Worm (Caenorhabditis elegans): ENCODE data around the gene C38C10.3.

Gene C38C10.3

DNA sequence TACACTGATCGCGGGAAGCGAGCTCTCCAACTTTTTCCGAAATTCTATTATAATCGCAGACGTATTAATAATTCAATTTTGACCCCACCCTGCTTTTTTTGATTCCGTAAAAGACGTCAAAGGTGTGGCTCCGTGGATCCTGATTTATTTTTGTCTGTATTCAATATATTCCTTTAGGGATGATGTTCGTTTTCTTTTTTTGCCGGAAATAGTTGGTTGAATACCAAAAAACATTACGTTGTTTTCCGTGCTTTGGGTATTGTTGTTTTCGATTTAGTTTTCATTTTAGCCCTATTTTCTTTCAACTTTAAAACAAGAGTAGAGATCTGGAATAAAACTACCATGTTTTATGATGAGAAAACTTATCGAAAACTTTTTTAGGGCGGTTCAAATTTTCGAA is 8.7 kb downstream of the C38C10.3 start:
- TF ChIP-seq lsy-2 (tag; optimal IDR thresholded peaks at IDR 0.05) (no peak), nhr-12 (tag; optimal IDR thresholded peaks at IDR 0.05) (no peak), lin-32 (GFP tag; optimal IDR thresholded peaks at IDR 0.05) (no peak), snpc-4 (tag; optimal IDR thresholded peaks at IDR 0.05) (no peak), pha-4 (tag; optimal IDR thresholded peaks at IDR 0.05) (no peak), ham-2 (GFP tag; optimal IDR thresholded peaks at IDR 0.05) (no peak), M03D4.4 (tag; optimal IDR thresholded peaks at IDR 0.05) (no peak), mep-1 (tag; optimal IDR thresholded peaks at IDR 0.05) (no peak), unc-62 (GFP tag; optimal IDR thresholded peaks at IDR 0.05) (no peak), elt-3 (tag; optimal IDR thresholded peaks at IDR 0.05) (no peak)

DNA sequence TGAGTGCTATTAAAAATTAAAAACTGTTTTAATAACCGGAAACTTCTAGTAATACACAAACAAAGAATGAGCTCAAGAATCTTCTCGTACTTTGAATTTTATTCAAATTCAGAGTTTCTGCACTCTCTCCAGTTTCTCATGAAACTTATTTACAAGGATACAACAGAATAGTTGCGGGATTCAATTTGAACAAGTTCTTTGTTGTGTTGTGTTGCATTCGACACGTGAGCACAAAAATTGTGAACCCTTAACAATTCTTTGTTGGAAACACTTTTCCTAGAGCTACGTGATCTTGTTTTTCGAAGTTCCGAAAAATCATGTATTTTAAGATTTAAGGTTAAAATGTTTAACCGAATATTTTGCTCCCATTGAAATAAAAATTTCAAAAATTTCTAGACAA is 11.7 kb downstream of the C38C10.3 start:
- TF ChIP-seq blmp-1 (tag; optimal IDR thresholded peaks at IDR 0.05) = no peak
- TF ChIP-seq pha-4 (tag; optimal IDR thresholded peaks at IDR 0.05) = no peak
- TF ChIP-seq ztf-11 (tag; optimal IDR thresholded peaks at IDR 0.05) = no peak
- no peak for TF ChIP-seq elt-3 (tag; optimal IDR thresholded peaks at IDR 0.05)
- TF ChIP-seq ceh-39 (tag; optimal IDR thresholded peaks at IDR 0.05) = no peak
- no peak for TF ChIP-seq lin-32 (GFP tag; optimal IDR thresholded peaks at IDR 0.05)
- TF ChIP-seq mep-1 (tag; optimal IDR thresholded peaks at IDR 0.05) = no peak
- TF ChIP-seq drap-1 (GFP tag; optimal IDR thresholded peaks at IDR 0.05) = no peak
- TF ChIP-seq cnd-1 (tag; optimal IDR thresholded peaks at IDR 0.05) = no peak

DNA sequence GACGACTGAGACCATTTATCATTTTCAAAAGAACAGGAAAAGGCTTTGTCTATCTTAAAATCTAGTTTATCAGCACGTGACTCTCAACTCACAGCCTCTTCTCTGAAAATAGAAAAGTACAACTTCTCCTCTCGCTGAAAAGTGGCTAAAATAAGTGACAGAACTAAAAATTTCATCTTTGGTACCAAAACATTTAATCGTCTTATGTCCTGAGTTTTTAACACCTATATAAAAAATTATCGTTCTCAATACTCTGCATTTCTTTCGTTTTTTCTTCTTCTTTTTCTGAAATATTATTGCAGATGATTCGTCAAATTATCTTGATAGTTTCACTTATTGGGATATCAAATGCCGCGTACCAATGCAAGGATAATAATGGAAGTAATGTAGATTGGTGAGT is 18.5 kb downstream of the C38C10.3 start, which contains the start of gene crn-6:
Gene crn-6 (plus strand): TSS at position 301 of the 400 bp plus-strand sequence.
- TF ChIP-seq unc-39 (tag; optimal IDR thresholded peaks at IDR 0.05) (no peak), mab-5 (tag; optimal IDR thresholded peaks at IDR 0.05) (no peak), ztf-11 (tag; optimal IDR thresholded peaks at IDR 0.05) (no peak), bed-3 (GFP tag; optimal IDR thresholded peaks at IDR 0.05) (no peak), sem-2 (GFP tag; optimal IDR thresholded peaks at IDR 0.05) (no peak), mep-1 (tag; optimal IDR thresholded peaks at IDR 0.05) (no peak), snpc-4 (tag; optimal IDR thresholded peaks at IDR 0.05) (no peak)

DNA sequence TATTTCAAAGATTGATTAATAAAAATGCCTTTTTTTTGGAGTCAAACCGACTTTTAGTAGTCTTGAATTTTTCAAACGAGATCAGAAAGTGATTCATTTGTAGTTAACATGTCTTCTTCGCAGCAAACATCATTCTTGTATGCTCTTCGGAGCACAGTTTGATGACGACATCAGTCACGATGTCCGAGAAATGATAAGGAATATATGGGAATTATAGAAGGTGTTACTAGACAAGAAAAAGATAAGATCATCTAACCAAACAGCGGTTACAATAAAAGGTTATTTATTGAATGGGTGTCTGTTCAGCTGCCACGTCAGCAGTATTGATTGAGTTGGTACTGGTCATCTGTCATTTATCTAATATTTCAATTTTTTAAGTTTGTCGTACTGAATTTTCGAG is 19.1 kb downstream of the C38C10.3 start:
- TF ChIP-seq ceh-43 (GFP tag; optimal IDR thresholded peaks at IDR 0.05) (no peak), sptf-1 (tag; optimal IDR thresholded peaks at IDR 0.05) (no peak), ztf-11 (tag; optimal IDR thresholded peaks at IDR 0.05) (no peak), ceh-39 (tag; optimal IDR thresholded peaks at IDR 0.05) (no peak), mls-2 (tag; optimal IDR thresholded peaks at IDR 0.05) (no peak), lin-13 (tag; optimal IDR thresholded peaks at IDR 0.05) (no peak), drap-1 (GFP tag; optimal IDR thresholded peaks at IDR 0.05) (no peak), tbx-8 (GFP tag; optimal IDR thresholded peaks at IDR 0.05) (no peak), nhr-237 (tag; optimal IDR thresholded peaks at IDR 0.05) (no peak), unc-39 (tag; optimal IDR thresholded peaks at IDR 0.05) (no peak), unc-62 (GFP tag; optimal IDR thresholded peaks at IDR 0.05) (no peak), mep-1 (tag; optimal IDR thresholded peaks at IDR 0.05) (no peak)

DNA sequence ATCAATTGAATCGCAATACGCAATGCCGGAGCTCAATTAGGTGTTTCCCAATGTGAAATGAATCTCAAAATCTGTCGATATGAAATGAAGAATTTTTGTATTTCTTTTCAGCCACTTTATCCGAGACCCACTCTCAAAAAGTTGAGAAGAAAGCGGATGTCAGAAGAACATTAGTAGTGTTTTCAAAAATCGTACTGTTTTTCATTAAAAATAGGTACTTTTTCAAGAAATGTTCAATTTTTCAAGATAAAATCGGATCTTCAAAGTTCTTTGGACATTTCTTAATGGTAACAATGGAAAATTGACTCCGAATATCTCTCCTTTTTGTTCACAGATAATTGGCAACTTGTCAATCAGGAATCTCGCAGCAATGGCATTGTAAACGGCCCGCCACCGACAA is 24.2 kb downstream of the C38C10.3 start, which contains the start of gene flp-25:
Gene flp-25 (plus strand): TSS at position 301 of the 400 bp plus-strand sequence.
- TF ChIP-seq nhr-2 (tag; optimal IDR thresholded peaks at IDR 0.05) (no peak), elt-3 (tag; optimal IDR thresholded peaks at IDR 0.05) (no peak), ces-1 (GFP tag; optimal IDR thresholded peaks at IDR 0.05) (no peak), drap-1 (GFP tag; optimal IDR thresholded peaks at IDR 0.05) (no peak), ceh-83 (GFP tag; optimal IDR thresholded peaks at IDR 0.05) (no peak), unc-120 (tag; optimal IDR thresholded peaks at IDR 0.05; ENCODE audit: poor library complexity, severe bottlenecking) (no peak), mab-5 (tag; optimal IDR thresholded peaks at IDR 0.05) (no peak), hlh-1 (tag; optimal IDR thresholded peaks at IDR 0.05) (no peak), ztf-11 (tag; optimal IDR thresholded peaks at IDR 0.05) (no peak), ham-2 (GFP tag; optimal IDR thresholded peaks at IDR 0.05) (no peak), M03D4.4 (tag; optimal IDR thresholded peaks at IDR 0.05) (no peak), sem-2 (GFP tag; optimal IDR thresholded peaks at IDR 0.05) (no peak), lin-13 (tag; optimal IDR thresholded peaks at IDR 0.05) (no peak), blmp-1 (tag; optimal IDR thresholded peaks at IDR 0.05) (no peak), ceh-39 (tag; optimal IDR thresholded peaks at IDR 0.05) (no peak), tbx-8 (GFP tag; optimal IDR thresholded peaks at IDR 0.05) (no peak), unc-39 (tag; optimal IDR thresholded peaks at IDR 0.05) (no peak), flh-1 (GFP tag; optimal IDR thresholded peaks at IDR 0.05) (no peak), elt-1 (tag; optimal IDR thresholded peaks at IDR 0.05; ENCODE audit: borderline replicate concordance, insufficient read depth) (no peak), pha-4 (tag; optimal IDR thresholded peaks at IDR 0.05) (no peak)
